Worm (Caenorhabditis elegans): ENCODE measurements around the gene algn-3.
A peak's percentile ranks its signal among the peaks of the same experiment; 100 is the strongest.

Gene algn-3

DNA sequence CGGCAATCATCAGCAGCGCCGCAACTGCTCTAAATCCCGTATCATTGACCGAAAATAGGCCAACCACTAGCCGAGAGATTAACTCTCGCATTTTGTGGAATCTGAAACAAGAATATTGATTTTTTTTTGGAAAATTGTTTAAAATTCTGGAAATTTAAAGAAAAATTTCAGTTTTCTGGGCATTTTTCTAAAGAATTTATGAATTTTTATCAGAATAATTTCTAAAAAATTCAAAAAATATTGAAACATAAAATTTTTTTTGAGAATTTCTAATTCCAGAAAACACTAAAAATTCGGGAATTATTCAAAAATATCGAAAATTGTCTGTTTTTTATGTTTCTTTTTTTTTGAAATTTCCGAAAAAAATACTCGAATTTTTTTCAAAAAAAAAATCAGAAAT lies at the start of gene algn-3:
Gene algn-3, minus strand, starts transcription at position 101 of the 400 bp plus-strand sequence.
- TF ChIP-seq ceh-45 (GFP tag; IDR thresholded peaks at IDR 0.05) (no peak), ets-4 (tag; optimal IDR thresholded peaks at IDR 0.05) (no peak), rnt-1 (tag; optimal IDR thresholded peaks at IDR 0.05) (no peak), ceh-34 (tag; optimal IDR thresholded peaks at IDR 0.05) (no peak), tbx-7 (tag; optimal IDR thresholded peaks at IDR 0.05) (no peak), K09A11.1 (tag; optimal IDR thresholded peaks at IDR 0.05; ENCODE audit: insufficient read depth) (no peak), sdc-2 (tag; optimal IDR thresholded peaks at IDR 0.05) (no peak), F13H6.1 (tag; optimal IDR thresholded peaks at IDR 0.05) (no peak), npax-4 (tag; optimal IDR thresholded peaks at IDR 0.05) (no peak), dmd-4 (tag; optimal IDR thresholded peaks at IDR 0.05; ENCODE audit: borderline replicate concordance) (no peak), K02D7.2 (tag; optimal IDR thresholded peaks at IDR 0.05) (no peak), C38D4.7 (GFP tag; optimal IDR thresholded peaks at IDR 0.05) (no peak), ceh-30 (tag; optimal IDR thresholded peaks at IDR 0.05) (no peak), C08G9.2 (tag; optimal IDR thresholded peaks at IDR 0.05) (no peak), gmeb-2 (tag; optimal IDR thresholded peaks at IDR 0.05) (no peak), pax-1 (tag; optimal IDR thresholded peaks at IDR 0.05) (no peak), ztf-16 (tag; optimal IDR thresholded peaks at IDR 0.05) (no peak), ceh-48 (tag; optimal IDR thresholded peaks at IDR 0.05) (no peak), lin-11 (tag; optimal IDR thresholded peaks at IDR 0.05) (no peak)

DNA sequence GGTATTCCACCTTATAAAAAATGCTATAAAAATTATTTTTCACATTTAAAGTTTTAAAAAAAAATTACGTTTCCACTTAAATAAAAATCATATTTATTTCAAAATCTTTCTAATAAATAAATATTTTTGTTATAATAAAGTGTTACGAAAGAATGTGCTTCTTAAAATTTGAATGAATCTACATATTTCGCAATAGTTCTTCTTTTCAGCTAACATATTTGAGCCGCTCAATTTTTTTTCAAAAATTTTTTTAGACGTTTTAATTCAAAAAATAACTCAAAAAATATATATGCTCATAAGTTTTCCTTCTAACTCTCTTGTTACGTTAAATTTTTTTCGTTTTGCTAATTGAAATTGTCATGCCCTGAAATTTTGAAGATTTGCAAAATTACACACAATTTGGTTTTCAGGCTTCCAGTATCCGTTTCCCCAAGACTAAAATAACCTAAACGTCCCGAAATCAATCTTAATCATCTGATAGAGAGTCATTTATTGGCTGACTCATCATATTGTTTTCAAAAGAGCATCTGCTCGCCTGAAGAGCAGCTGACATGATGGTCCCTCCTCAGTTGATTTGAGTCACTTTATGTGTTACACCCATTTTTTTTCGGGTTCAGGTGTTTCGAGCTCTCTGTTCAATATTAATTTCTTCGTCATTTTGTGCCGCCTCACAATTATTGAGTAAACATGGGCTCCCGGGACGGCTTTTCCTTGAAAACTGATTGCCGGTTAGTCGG lies 45.8 kb upstream of the algn-3 start, which contains the start of gene efhd-1:
Gene efhd-1, plus strand, starts transcription at position 582 of the 737 bp plus-strand sequence.
- TF ChIP-seq ceh-22 (tag; optimal IDR thresholded peaks at IDR 0.05) (no peak), fkh-10 (GFP tag; optimal IDR thresholded peaks at IDR 0.05) (no peak), unc-55 (GFP tag; optimal IDR thresholded peaks at IDR 0.05) (peak; percentile 72), ceh-18 (tag; optimal IDR thresholded peaks at IDR 0.05) (peak; percentile 7), ztf-16 (tag; optimal IDR thresholded peaks at IDR 0.05) (no peak), fax-1 (tag; optimal IDR thresholded peaks at IDR 0.05) (no peak), ama-1 (optimal IDR thresholded peaks at IDR 0.05) (no peak)

DNA sequence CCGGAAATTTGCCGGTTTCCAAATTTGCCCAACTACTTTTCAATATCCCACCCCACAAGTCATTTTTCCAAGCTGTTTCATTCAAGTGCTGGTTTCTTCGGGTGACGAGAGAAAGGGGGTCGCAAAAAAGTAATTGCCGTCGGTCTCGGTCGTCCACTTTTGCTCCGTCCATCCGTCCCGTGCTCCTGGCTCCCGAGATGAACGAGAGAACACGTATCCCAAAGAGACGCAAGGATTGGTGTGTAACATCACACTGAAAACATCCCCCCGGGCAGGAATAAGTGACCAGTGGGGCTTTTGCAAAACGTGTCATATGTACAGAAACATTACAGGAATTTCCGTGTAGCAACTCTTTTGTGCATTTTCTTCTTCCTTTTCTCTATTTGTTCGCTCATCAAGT lies 44.0 kb upstream of the algn-3 start:
- TF ChIP-seq K09A11.1 (tag; optimal IDR thresholded peaks at IDR 0.05; ENCODE audit: insufficient read depth) = no peak
- TF ChIP-seq unc-55 (GFP tag; optimal IDR thresholded peaks at IDR 0.05) = peak; percentile 57

DNA sequence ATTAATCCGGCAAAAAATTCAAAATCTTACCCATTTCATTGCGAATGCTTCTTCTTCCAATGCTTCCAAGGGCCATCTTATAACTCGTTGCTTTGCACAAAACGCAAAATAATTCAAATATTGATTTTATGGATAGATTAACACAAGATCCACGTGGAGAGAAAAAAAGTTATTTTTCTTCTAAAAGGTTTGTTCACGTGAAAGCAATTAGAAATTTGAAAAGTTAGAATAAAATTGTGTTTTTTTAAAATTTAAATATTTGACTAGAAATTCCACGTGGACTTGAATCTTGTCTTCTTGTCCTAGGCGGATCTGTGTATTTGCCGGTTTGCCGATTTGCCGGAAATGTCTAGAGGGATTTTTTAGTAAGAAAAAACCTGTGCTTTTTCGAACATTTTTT lies 42.5 kb upstream of the algn-3 start, which contains the start of gene Y48B6A.5:
Gene Y48B6A.5, minus strand, starts transcription at position 101 of the 400 bp plus-strand sequence.
- TF ChIP-seq lin-11 (tag; optimal IDR thresholded peaks at IDR 0.05) (no peak), tbx-7 (tag; optimal IDR thresholded peaks at IDR 0.05) (no peak), nhr-11 (tag; optimal IDR thresholded peaks at IDR 0.05) (no peak), ceh-30 (tag; optimal IDR thresholded peaks at IDR 0.05) (no peak), hlh-30 (tag; optimal IDR thresholded peaks at IDR 0.05; ENCODE audit: insufficient read depth) (no peak), ceh-24 (tag; optimal IDR thresholded peaks at IDR 0.05) (no peak)

DNA sequence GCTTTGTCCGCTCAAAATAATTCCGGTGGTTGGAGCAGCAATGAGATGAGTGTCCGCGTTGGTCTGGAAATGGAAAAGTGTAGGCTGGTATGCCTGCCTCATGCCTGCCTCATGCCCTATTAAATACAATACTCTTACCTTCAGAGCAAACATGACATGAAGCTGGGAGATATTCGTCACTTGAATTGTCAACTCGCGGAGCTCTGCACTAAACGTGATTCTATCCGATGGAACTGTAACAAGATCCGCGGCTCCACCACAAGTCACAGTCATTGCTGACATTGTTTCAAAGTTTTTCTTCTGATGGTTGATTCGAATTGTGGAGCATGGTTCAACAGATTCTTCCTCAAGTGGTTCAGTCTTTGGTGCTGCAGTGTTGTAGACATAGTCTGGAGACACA lies 40.5 kb upstream of the algn-3 start:
- TF ChIP-seq pqm-1 (tag; optimal IDR thresholded peaks at IDR 0.05) (no peak), F13H6.1 (tag; optimal IDR thresholded peaks at IDR 0.05) (no peak), ceh-34 (tag; optimal IDR thresholded peaks at IDR 0.05) (no peak), pax-1 (tag; optimal IDR thresholded peaks at IDR 0.05) (no peak), pag-3 (tag; optimal IDR thresholded peaks at IDR 0.05; ENCODE audit: borderline replicate concordance) (no peak), lin-11 (tag; optimal IDR thresholded peaks at IDR 0.05) (no peak), npax-4 (tag; optimal IDR thresholded peaks at IDR 0.05) (no peak), che-1 (tag; optimal IDR thresholded peaks at IDR 0.05) (no peak), hlh-30 (tag; optimal IDR thresholded peaks at IDR 0.05; ENCODE audit: insufficient read depth) (no peak), ref-2 (tag; optimal IDR thresholded peaks at IDR 0.05) (no peak), ceh-31 (tag; optimal IDR thresholded peaks at IDR 0.05) (no peak), unc-55 (GFP tag; optimal IDR thresholded peaks at IDR 0.05) (no peak), lim-6 (tag; optimal IDR thresholded peaks at IDR 0.05) (no peak), unc-86 (tag; optimal IDR thresholded peaks at IDR 0.05) (no peak), madf-2 (tag; optimal IDR thresholded peaks at IDR 0.05) (no peak), mec-3 (tag; optimal IDR thresholded peaks at IDR 0.05; ENCODE audit: borderline replicate concordance) (no peak), C38D4.7 (GFP tag; optimal IDR thresholded peaks at IDR 0.05) (no peak), ceh-18 (tag; optimal IDR thresholded peaks at IDR 0.05) (no peak), ceh-22 (tag; optimal IDR thresholded peaks at IDR 0.05) (no peak)

Data from whole organism, late embryonic.